Worm (Caenorhabditis elegans) whole organism, L4 larva: ENCODE results near the gene B0454.5.
A peak's percentile ranks its signal among the peaks of the same experiment; 100 is the strongest.

Experiments used
- F10B5.3 ChIP-seq: sonication (generic microtip); optimal IDR thresholded peaks from 2 replicates; lab custom pipeline; 2016; ENCODE audit warnings: mild to moderate bottlenecking, missing genetic modification characterization, missing compliant biosample characterization
- F37D6.2 ChIP-seq: sonication (generic microtip); optimal IDR thresholded peaks from 2 replicates; lab custom pipeline; 2016; ENCODE audit warnings: mild to moderate bottlenecking, missing genetic modification characterization, missing compliant biosample characterization
- F44E2.7 ChIP-seq: fragments of 200-800 bp; sonication (Bioruptor generic); IDR thresholded peaks from 2 replicates; pipeline ENCODE4 v2.1.2; 2022; ENCODE audit warnings: missing genetic modification characterization, missing compliant biosample characterization
- T20F7.1 ChIP-seq: fragments of 200-800 bp; sonication (Bioruptor generic); optimal IDR thresholded peaks from 2 replicates; lab custom pipeline; 2018; ENCODE audit warnings: mild to moderate bottlenecking, missing genetic modification characterization, missing compliant biosample characterization
- Y48G9A.11 ChIP-seq: fragments of 200-800 bp; sonication (Bioruptor generic); IDR thresholded peaks from 2 replicates; pipeline ENCODE4 v1.3.6; 2022; ENCODE audit warnings: missing genetic modification reagents, missing genetic modification characterization, missing compliant biosample characterization
- Y5F2A.4 ChIP-seq: fragments of 200-800 bp; sonication (Bioruptor generic); optimal IDR thresholded peaks from 2 replicates; lab custom pipeline; 2018; ENCODE audit warnings: mild to moderate bottlenecking, missing genetic modification characterization, missing compliant biosample characterization
- ceh-20 ChIP-seq: fragments of 200-800 bp; sonication (Bioruptor generic); IDR thresholded peaks from 2 replicates; pipeline ENCODE4 v1.3.6; 2022; ENCODE audit warnings: missing genetic modification reagents, missing genetic modification characterization, missing compliant biosample characterization
- ceh-28 ChIP-seq: fragments of 150-350 bp; optimal IDR thresholded peaks from 2 replicates; lab custom pipeline; 2014; ENCODE audit warnings: missing biosample characterization, missing genetic modification reagents, missing genetic modification characterization
- cey-2 ChIP-seq: sonication (generic microtip); optimal IDR thresholded peaks from 3 replicates; lab custom pipeline; 2017; ENCODE audit warnings: missing genetic modification characterization, mild to moderate bottlenecking, missing compliant biosample characterization, antibody characterized with exemption, borderline replicate concordance; ENCODE audit not compliant: insufficient read depth
- ctbp-1 ChIP-seq: fragments of 200-800 bp; sonication (Bioruptor generic); IDR thresholded peaks from 2 replicates; pipeline ENCODE4 v1.3.6; 2022; ENCODE audit warnings: missing genetic modification reagents, missing genetic modification characterization, missing compliant biosample characterization
- daf-12 ChIP-seq: fragments of 150-350 bp; optimal IDR thresholded peaks from 2 replicates; lab custom pipeline; 2014; ENCODE audit warnings: missing biosample characterization, missing genetic modification reagents, missing genetic modification characterization
- daf-16 ChIP-seq, 3 experiments: sonication (generic microtip); optimal IDR thresholded peaks; 2 replicates each; lab custom pipeline; 2016 to 2017; ENCODE audit warnings: missing genetic modification characterization in 3 of 3, missing genetic modification reagents in 3 of 3, mild to moderate bottlenecking in 2 of 3, missing compliant biosample characterization in 2 of 3, missing biosample characterization in 1 of 3, moderate library complexity in 1 of 3
- dmd-6 ChIP-seq: fragments of 200-800 bp; sonication (Bioruptor generic); IDR thresholded peaks from 2 replicates; pipeline ENCODE4 v1.3.6; 2022; ENCODE audit warnings: missing genetic modification reagents, missing genetic modification characterization, missing compliant biosample characterization
- duxl-1 ChIP-seq: sonication (generic microtip); optimal IDR thresholded peaks from 2 replicates; lab custom pipeline; 2016; ENCODE audit warnings: mild to moderate bottlenecking, missing genetic modification characterization, moderate library complexity, missing compliant biosample characterization; ENCODE audit not compliant: poor library complexity
- egl-43 ChIP-seq: fragments of 200-800 bp; sonication (Bioruptor generic); IDR thresholded peaks from 2 replicates; pipeline ENCODE4 v1.3.6; 2022; ENCODE audit warnings: missing genetic modification reagents, missing genetic modification characterization, missing compliant biosample characterization
- hif-1 ChIP-seq, 2 experiments: sonication (generic microtip); optimal IDR thresholded peaks; 2 replicates each; lab custom pipeline; 2016 to 2017; ENCODE audit warnings: missing compliant biosample characterization in 2 of 2, missing genetic modification characterization in 2 of 2, missing genetic modification reagents in 2 of 2, missing genotype in 2 of 2, mild to moderate bottlenecking in 1 of 2
- hlh-11 ChIP-seq: fragments of 200-800 bp; sonication (Bioruptor generic); optimal IDR thresholded peaks from 2 replicates; lab custom pipeline; 2018; ENCODE audit warnings: mild to moderate bottlenecking, missing genetic modification characterization, missing compliant biosample characterization
- lin-1 ChIP-seq: fragments of 200-800 bp; sonication (Bioruptor generic); IDR thresholded peaks from 2 replicates; pipeline ENCODE4 v1.3.6; 2022; ENCODE audit warnings: missing genetic modification reagents, missing genetic modification characterization, missing compliant biosample characterization
- lin-29 ChIP-seq: fragments of 200-800 bp; sonication (Bioruptor generic); IDR thresholded peaks from 2 replicates; pipeline ENCODE4 v1.3.6; 2022; ENCODE audit warnings: missing genetic modification reagents, missing genetic modification characterization, missing compliant biosample characterization
- lin-39 ChIP-seq: fragments of 150-350 bp; optimal IDR thresholded peaks from 2 replicates; lab custom pipeline; 2014; ENCODE audit warnings: missing biosample characterization, missing genetic modification reagents, missing genetic modification characterization
- madf-5 ChIP-seq, 2 experiments: fragments of 200-800 bp; sonication (Bioruptor generic); IDR thresholded peaks; 2 replicates each; pipeline ENCODE4 v1.3.6; 2022; ENCODE audit warnings: missing compliant biosample characterization in 2 of 2, missing genetic modification characterization in 2 of 2
- madf-9 ChIP-seq: fragments of 200-800 bp; sonication (Bioruptor generic); conservative IDR thresholded peaks from 2 replicates; pipeline ENCODE4 v1.3.6; 2022; ENCODE audit warnings: missing genetic modification reagents, missing genetic modification characterization, missing compliant biosample characterization
- mdt-29 ChIP-seq: fragments of 200-800 bp; sonication (Bioruptor generic); IDR thresholded peaks from 2 replicates; pipeline ENCODE4 v1.3.6; 2022; ENCODE audit warnings: missing genetic modification reagents, missing genetic modification characterization, missing compliant biosample characterization
- mep-1 ChIP-seq: fragments of 150-350 bp; sonication (generic microtip); optimal IDR thresholded peaks from 3 replicates; lab custom pipeline; 2014; ENCODE audit warnings: missing biosample characterization, missing genetic modification characterization
- nhr-102 ChIP-seq: sonication (generic microtip); optimal IDR thresholded peaks from 2 replicates; lab custom pipeline; 2016; ENCODE audit warnings: mild to moderate bottlenecking, missing genetic modification characterization, moderate library complexity, missing compliant biosample characterization
- nhr-111 ChIP-seq: fragments of 200-800 bp; sonication (Bioruptor generic); optimal IDR thresholded peaks from 2 replicates; lab custom pipeline; 2018; ENCODE audit warnings: mild to moderate bottlenecking, missing genetic modification characterization, missing compliant biosample characterization
- nhr-237 ChIP-seq: sonication (generic microtip); optimal IDR thresholded peaks from 2 replicates; lab custom pipeline; 2017; ENCODE audit warnings: missing biosample characterization, missing genetic modification characterization
- nhr-48 ChIP-seq: sonication (generic microtip); optimal IDR thresholded peaks from 2 replicates; lab custom pipeline; 2016; ENCODE audit warnings: mild to moderate bottlenecking, missing genetic modification characterization, missing compliant biosample characterization
- nhr-6 ChIP-seq: fragments of 150-350 bp; optimal IDR thresholded peaks from 2 replicates; lab custom pipeline; 2014; ENCODE audit warnings: missing biosample characterization, missing genetic modification characterization
- php-3 ChIP-seq: fragments of 200-800 bp; sonication (Bioruptor generic); IDR thresholded peaks from 2 replicates; pipeline ENCODE4 v1.3.6; 2022; ENCODE audit warnings: missing genetic modification reagents, missing genetic modification characterization, missing compliant biosample characterization
- saeg-2 ChIP-seq: fragments of 200-800 bp; sonication (Bioruptor generic); IDR thresholded peaks from 2 replicates; pipeline ENCODE4 v1.3.6; 2022; ENCODE audit warnings: missing genetic modification reagents, missing genetic modification characterization, missing compliant biosample characterization
- set-16 ChIP-seq: fragments of 200-800 bp; sonication (Bioruptor generic); IDR thresholded peaks from 2 replicates; pipeline ENCODE4 v1.3.6; 2022; ENCODE audit warnings: missing genetic modification reagents, missing genetic modification characterization, missing compliant biosample characterization
- snpc-1.2 ChIP-seq: fragments of 200-800 bp; sonication (Bioruptor generic); IDR thresholded peaks from 2 replicates; pipeline ENCODE4 v1.3.6; 2022; ENCODE audit warnings: missing genetic modification reagents, missing genetic modification characterization, missing compliant biosample characterization
- unc-62 ChIP-seq, 3 experiments: fragments of 150-350 bp in 1 of 3; sonication (generic microtip); optimal IDR thresholded peaks in 2 of 3; peaks in 1 of 3; 1 replicate in 1 of 3; 2 replicates in 2 of 3; lab custom pipeline; 2014 to 2017; ENCODE audit warnings: missing biosample characterization in 3 of 3, missing genetic modification characterization in 3 of 3, missing genetic modification reagents in 3 of 3, missing genotype in 1 of 3
- zag-1 ChIP-seq: fragments of 150-350 bp; optimal IDR thresholded peaks from 2 replicates; lab custom pipeline; 2014; ENCODE audit warnings: missing biosample characterization, missing genetic modification characterization
- zfp-2 ChIP-seq: sonication (generic microtip); optimal IDR thresholded peaks from 2 replicates; lab custom pipeline; 2016; ENCODE audit warnings: mild to moderate bottlenecking, missing genetic modification characterization, missing compliant biosample characterization
- zfp-3 ChIP-seq: fragments of 200-800 bp; sonication (Bioruptor generic); conservative IDR thresholded peaks from 2 replicates; pipeline ENCODE4 v1.3.6; 2022; ENCODE audit warnings: missing genetic modification reagents, missing genetic modification characterization, missing compliant biosample characterization
- zip-11 ChIP-seq: fragments of 200-800 bp; sonication (Bioruptor generic); IDR thresholded peaks from 2 replicates; pipeline ENCODE4 v1.3.6; 2022; ENCODE audit warnings: missing genetic modification characterization, missing compliant biosample characterization
- ztf-11 ChIP-seq: fragments of 150-350 bp; optimal IDR thresholded peaks from 2 replicates; lab custom pipeline; 2014; ENCODE audit warnings: missing biosample characterization, missing genetic modification characterization
- ztf-7 ChIP-seq: fragments of 150-350 bp; optimal IDR thresholded peaks from 2 replicates; lab custom pipeline; 2014; ENCODE audit warnings: missing biosample characterization, missing genetic modification characterization

Gene B0454.5

DNA sequence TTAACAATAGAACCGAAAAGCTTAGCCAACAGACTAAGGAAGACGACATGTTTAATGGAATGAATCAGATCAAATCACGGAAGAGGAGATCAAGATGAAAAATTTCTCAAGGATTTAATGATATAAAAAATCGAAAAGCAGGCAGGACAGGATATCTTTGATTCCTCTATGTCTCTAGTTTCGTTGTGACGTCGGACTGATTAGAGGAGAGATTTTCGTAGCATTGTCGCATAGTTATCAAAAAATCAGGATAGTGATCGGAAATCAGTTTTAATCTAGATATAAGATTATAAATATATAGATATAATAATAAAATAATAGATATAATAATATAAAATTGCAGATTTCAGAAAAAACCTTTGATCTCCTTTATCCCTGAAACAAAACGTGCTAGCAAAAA is 4.7 kb downstream of the B0454.5 start, which contains the start of gene B0454.8:
Gene B0454.8, minus strand, starts transcription at position 101 of the 400 bp plus-strand sequence.
- TF ChIP-seq lin-1 (GFP tag; lab: Robert Waterston, UW): no peak
- TF ChIP-seq mep-1: no peak
- no peak for TF ChIP-seq ztf-7 (tag; lab: Kevin White, UChicago)
- TF ChIP-seq hif-1 (tag; optimal IDR thresholded peaks at IDR 0.05; lab: Kevin White, UChicago): no peak
- no peak for TF ChIP-seq nhr-102 (tag; lab: Kevin White, UChicago)
- no peak for TF ChIP-seq nhr-48 (tag; lab: Kevin White, UChicago)
- no peak for TF ChIP-seq ceh-28 (tag; lab: Kevin White, UChicago)
- TF ChIP-seq duxl-1 (tag; lab: Kevin White, UChicago): no peak
- no peak for TF ChIP-seq ztf-11
- no peak for TF ChIP-seq mdt-29 (GFP tag; lab: Robert Waterston, UW)
- TF ChIP-seq zag-1: no peak
- TF ChIP-seq F10B5.3: no peak
- TF ChIP-seq hlh-11: no peak
- TF ChIP-seq lin-39 (tag; lab: Kevin White, UChicago): no peak
- no peak for TF ChIP-seq daf-12 (tag; lab: Kevin White, UChicago)
- no peak for TF ChIP-seq nhr-111
- no peak for TF ChIP-seq madf-5 (GFP tag; IDR thresholded peaks at IDR 0.05; lab: Robert Waterston, UW)
- TF ChIP-seq madf-9: no peak
- no peak for TF ChIP-seq daf-16 (GFP tag; optimal IDR thresholded peaks at IDR 0.05; lab: Kevin White, UChicago)
- no peak for TF ChIP-seq daf-16 (tag; optimal IDR thresholded peaks at IDR 0.05; lab: Kevin White, UChicago)

DNA sequence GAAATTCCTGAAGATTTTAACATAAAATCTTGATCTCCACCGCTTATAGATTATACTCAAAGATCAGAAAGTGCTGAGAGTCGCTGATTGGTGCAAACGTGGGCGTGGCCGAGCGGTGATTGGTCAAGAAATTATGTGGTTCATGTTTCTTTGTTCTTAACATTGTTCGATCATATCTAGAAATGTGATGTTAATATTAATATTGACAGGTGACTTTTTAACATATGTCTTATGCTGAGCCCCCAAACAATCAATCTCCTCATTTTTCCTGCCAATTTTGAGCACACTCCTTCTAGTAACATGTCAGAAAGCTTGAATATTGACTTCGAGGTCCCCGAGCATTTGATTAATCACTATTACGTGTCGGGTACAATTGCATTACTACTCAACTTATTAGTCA is 5.4 kb downstream of the B0454.5 start, which contains the start of gene sri-29:
Gene sri-29, plus strand, starts transcription at position 301 of the 400 bp plus-strand sequence.
- TF ChIP-seq nhr-111 (no peak), unc-62 (GFP tag; optimal IDR thresholded peaks at IDR 0.05 in 1 of 2; lab: Kevin White, UChicago) (peak in 1 of 2 experiments; percentile 13), unc-62 (tag; optimal IDR thresholded peaks at IDR 0.05; lab: Kevin White, UChicago) (no peak)

- TF ChIP-seq egl-43 (peak; percentile 25; the same call in 1 of the 2 replicates), F44E2.7 (GFP tag; lab: Robert Waterston, UW) (no peak), set-16 (GFP tag; lab: Robert Waterston, UW) (peak; percentile 84)
- TF ChIP-seq, all 104 proteins: peak for 2
These were observed 6.8 kb downstream of the B0454.5 start for ce11 chrII:3045422-3045821.

- TF ChIP-seq Y48G9A.11 (GFP tag; lab: Robert Waterston, UW) (no peak), unc-62 (GFP tag; optimal IDR thresholded peaks at IDR 0.05 in 1 of 2; lab: Kevin White, UChicago) (peak in 1 of 2 experiments; percentile 87), unc-62 (tag; optimal IDR thresholded peaks at IDR 0.05; lab: Kevin White, UChicago) (no peak)
- TF ChIP-seq, all 104 proteins: peak for 1
These were observed 7.2 kb downstream of the B0454.5 start, which contains the start of gene sri-30 for ce11 chrII:3045875-3046274. Gene sri-30, plus strand, starts transcription at chrII:3046175.

ce11 chrII:3048378-3048777 is 9.7 kb downstream of the B0454.5 start, which contains the start of gene sri-28:
Gene sri-28, plus strand, starts transcription at chrII:3048678.
- TF ChIP-seq saeg-2 (GFP tag; lab: Robert Waterston, UW) (no peak), duxl-1 (tag; lab: Kevin White, UChicago) (no peak), dmd-6 (GFP tag; lab: Robert Waterston, UW) (no peak), php-3 (GFP tag; lab: Robert Waterston, UW) (no peak), zfp-2 (no peak), Y5F2A.4 (no peak), lin-29 (GFP tag; lab: Robert Waterston, UW) (no peak), cey-2 (tag; lab: Kevin White, UChicago) (no peak), zfp-3 (GFP tag; lab: Robert Waterston, UW) (no peak), ctbp-1 (GFP tag; lab: Robert Waterston, UW) (no peak), ceh-20 (GFP tag; lab: Robert Waterston, UW) (no peak), F37D6.2 (tag; lab: Kevin White, UChicago) (no peak), Y48G9A.11 (GFP tag; lab: Robert Waterston, UW) (no peak), nhr-111 (no peak), snpc-1.2 (GFP tag; lab: Robert Waterston, UW) (no peak), nhr-237 (tag; lab: Kevin White, UChicago) (no peak), zip-11 (GFP tag; lab: Robert Waterston, UW) (no peak), nhr-6 (tag; lab: Kevin White, UChicago) (no peak), T20F7.1 (no peak)
